Worm (Caenorhabditis elegans) whole organism, mixed stage, embryonic: Measurements from ENCODE around the gene F28H6.8.

ENCODE experiments used
- M03D4.4 ChIP-seq: sonication (generic microtip); optimal IDR thresholded peaks from 2 replicates; lab custom pipeline; 2017; ENCODE audit warnings: mild to moderate bottlenecking, missing genetic modification characterization, missing compliant biosample characterization
- bed-3 ChIP-seq: fragments of 200-800 bp; sonication (Bioruptor generic); optimal IDR thresholded peaks from 3 replicates; lab custom pipeline; 2018; ENCODE audit warnings: mild to moderate bottlenecking, missing genetic modification characterization, moderate library complexity, missing compliant biosample characterization
- blmp-1 ChIP-seq: fragments of 150-350 bp; optimal IDR thresholded peaks from 2 replicates; lab custom pipeline; 2014; ENCODE audit warnings: missing biosample characterization, missing genetic modification characterization
- ceh-39 ChIP-seq: fragments of 150-350 bp; optimal IDR thresholded peaks from 2 replicates; lab custom pipeline; 2014; ENCODE audit warnings: missing biosample characterization, missing genetic modification characterization
- ceh-43 ChIP-seq: fragments of 200-800 bp; sonication (Bioruptor generic); optimal IDR thresholded peaks from 2 replicates; lab custom pipeline; 2018; ENCODE audit warnings: mild to moderate bottlenecking, missing genetic modification characterization, moderate library complexity, missing compliant biosample characterization
- ceh-83 ChIP-seq: fragments of 200-800 bp; sonication (Bioruptor generic); optimal IDR thresholded peaks from 2 replicates; lab custom pipeline; 2018; ENCODE audit warnings: mild to moderate bottlenecking, missing genetic modification characterization, missing compliant biosample characterization
- ces-1 ChIP-seq: fragments of 150-350 bp; optimal IDR thresholded peaks from 2 replicates; lab custom pipeline; 2014; ENCODE audit warnings: missing biosample characterization, missing genetic modification reagents, missing genetic modification characterization
- cnd-1 ChIP-seq: fragments of 200-800 bp; sonication (Bioruptor generic); optimal IDR thresholded peaks from 2 replicates; lab custom pipeline; 2018; ENCODE audit warnings: mild to moderate bottlenecking, missing genetic modification characterization, missing compliant biosample characterization
- drap-1 ChIP-seq: fragments of 200-800 bp; sonication (Bioruptor generic); optimal IDR thresholded peaks from 3 replicates; lab custom pipeline; 2018; ENCODE audit warnings: mild to moderate bottlenecking, missing genetic modification characterization, missing compliant biosample characterization
- elt-1 ChIP-seq: sonication (generic microtip); optimal IDR thresholded peaks from 2 replicates; lab custom pipeline; 2017; ENCODE audit warnings: missing genetic modification characterization, mild to moderate bottlenecking, missing compliant biosample characterization, antibody characterized with exemption, moderate library complexity, borderline replicate concordance; ENCODE audit not compliant: insufficient read depth
- elt-3 ChIP-seq: fragments of 150-350 bp; optimal IDR thresholded peaks from 2 replicates; lab custom pipeline; 2014; ENCODE audit warnings: missing biosample characterization, missing genetic modification characterization
- flh-1 ChIP-seq: fragments of 200-800 bp; sonication (Bioruptor generic); optimal IDR thresholded peaks from 2 replicates; lab custom pipeline; 2018; ENCODE audit warnings: mild to moderate bottlenecking, missing genetic modification characterization, moderate library complexity, missing compliant biosample characterization
- ham-2 ChIP-seq: fragments of 200-800 bp; sonication (Bioruptor generic); optimal IDR thresholded peaks from 2 replicates; lab custom pipeline; 2018; ENCODE audit warnings: mild to moderate bottlenecking, missing genetic modification characterization, missing compliant biosample characterization
- hlh-1 ChIP-seq: fragments of 150-350 bp; optimal IDR thresholded peaks from 2 replicates; lab custom pipeline; 2014; ENCODE audit warnings: missing biosample characterization, missing genetic modification reagents, missing genetic modification characterization
- lin-13 ChIP-seq: fragments of 150-350 bp; optimal IDR thresholded peaks from 2 replicates; lab custom pipeline; 2014; ENCODE audit warnings: missing biosample characterization, missing genetic modification characterization
- lin-32 ChIP-seq: fragments of 200-800 bp; sonication (Bioruptor generic); optimal IDR thresholded peaks from 2 replicates; lab custom pipeline; 2018; ENCODE audit warnings: mild to moderate bottlenecking, missing genetic modification characterization, missing compliant biosample characterization
- lsy-2 ChIP-seq: fragments of 150-350 bp; optimal IDR thresholded peaks from 2 replicates; lab custom pipeline; 2014; ENCODE audit warnings: missing biosample characterization, missing genetic modification characterization
- mab-5 ChIP-seq: fragments of 150-350 bp; optimal IDR thresholded peaks from 2 replicates; lab custom pipeline; 2014; ENCODE audit warnings: missing biosample characterization, missing genetic modification characterization
- mep-1 ChIP-seq: fragments of 150-350 bp; optimal IDR thresholded peaks from 2 replicates; lab custom pipeline; 2017; ENCODE audit warnings: missing biosample characterization, missing genetic modification reagents, missing genetic modification characterization, inconsistent platforms
- mls-2 ChIP-seq: sonication (generic microtip); optimal IDR thresholded peaks from 2 replicates; lab custom pipeline; 2016; ENCODE audit warnings: mild to moderate bottlenecking, missing genetic modification characterization, moderate library complexity, missing compliant biosample characterization
- nhr-12 ChIP-seq: fragments of 150-350 bp; optimal IDR thresholded peaks from 2 replicates; lab custom pipeline; 2014; ENCODE audit warnings: missing biosample characterization, missing genetic modification characterization
- nhr-2 ChIP-seq: fragments of 150-350 bp; optimal IDR thresholded peaks from 2 replicates; lab custom pipeline; 2014; ENCODE audit warnings: missing biosample characterization, missing genetic modification characterization
- nhr-237 ChIP-seq: fragments of 150-350 bp; optimal IDR thresholded peaks from 2 replicates; lab custom pipeline; 2014; ENCODE audit warnings: missing biosample characterization, missing genetic modification characterization
- nhr-28 ChIP-seq: fragments of 150-350 bp; optimal IDR thresholded peaks from 2 replicates; lab custom pipeline; 2014; ENCODE audit warnings: missing biosample characterization, missing genetic modification characterization
- nhr-76 ChIP-seq: sonication (generic microtip); optimal IDR thresholded peaks from 2 replicates; lab custom pipeline; 2017; ENCODE audit warnings: missing biosample characterization, missing genetic modification characterization
- pha-4 ChIP-seq: fragments of 150-350 bp; optimal IDR thresholded peaks from 2 replicates; lab custom pipeline; 2018; ENCODE audit warnings: missing biosample characterization, missing genetic modification reagents, missing genetic modification characterization
- sem-2 ChIP-seq: fragments of 200-800 bp; sonication (Bioruptor generic); optimal IDR thresholded peaks from 2 replicates; lab custom pipeline; 2018; ENCODE audit warnings: mild to moderate bottlenecking, missing genetic modification characterization, missing compliant biosample characterization
- snpc-4 ChIP-seq: fragments of 150-350 bp; optimal IDR thresholded peaks from 2 replicates; lab custom pipeline; 2014; ENCODE audit warnings: missing biosample characterization, missing genetic modification characterization
- sptf-1 ChIP-seq: sonication (generic microtip); optimal IDR thresholded peaks from 2 replicates; lab custom pipeline; 2017; ENCODE audit warnings: mild to moderate bottlenecking, missing genetic modification characterization, moderate library complexity, missing compliant biosample characterization
- tbx-8 ChIP-seq: fragments of 200-800 bp; sonication (Bioruptor generic); optimal IDR thresholded peaks from 2 replicates; lab custom pipeline; 2018; ENCODE audit warnings: mild to moderate bottlenecking, missing genetic modification characterization, moderate library complexity, missing compliant biosample characterization
- unc-120 ChIP-seq: sonication (generic microtip); optimal IDR thresholded peaks from 2 replicates; lab custom pipeline; 2017; ENCODE audit warnings: missing genetic modification characterization, missing compliant biosample characterization; ENCODE audit not compliant: poor library complexity, severe bottlenecking
- unc-39 ChIP-seq: fragments of 150-350 bp; optimal IDR thresholded peaks from 2 replicates; lab custom pipeline; 2014; ENCODE audit warnings: missing biosample characterization, missing genetic modification characterization
- unc-62 ChIP-seq: fragments of 150-350 bp; optimal IDR thresholded peaks from 2 replicates; lab custom pipeline; 2014; ENCODE audit warnings: missing biosample characterization, missing genetic modification reagents, missing genetic modification characterization
- zip-8 ChIP-seq: fragments of 150-350 bp; optimal IDR thresholded peaks from 2 replicates; lab custom pipeline; 2014; ENCODE audit warnings: missing biosample characterization, missing genetic modification characterization
- ztf-11 ChIP-seq: fragments of 150-350 bp; optimal IDR thresholded peaks from 2 replicates; lab custom pipeline; 2014; ENCODE audit warnings: missing biosample characterization, missing genetic modification characterization

F28H6.8 gene

DNA sequence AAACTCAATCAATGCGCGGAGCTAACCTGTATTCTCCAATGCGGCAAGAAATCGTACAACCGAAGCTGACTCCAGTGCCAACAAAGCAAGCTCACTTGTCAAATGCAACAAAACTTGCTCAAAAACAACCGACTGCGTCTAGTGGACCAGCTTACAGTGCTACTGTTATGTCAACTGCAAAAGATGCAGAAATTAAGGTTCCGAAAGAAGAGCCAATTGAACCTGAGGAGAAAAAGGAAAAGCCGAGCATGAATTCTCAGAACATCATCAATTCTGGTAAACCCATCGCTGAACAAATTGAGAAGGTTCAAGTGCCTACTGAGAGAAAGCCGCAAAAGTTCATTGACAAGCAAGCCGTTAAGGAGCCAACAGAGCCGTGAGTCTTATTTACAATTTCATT, 2.7 kb downstream of the F28H6.8 start:
- TF ChIP-seq flh-1 (GFP tag; lab: Kevin White, UChicago) (no peak), zip-8 (tag; lab: Kevin White, UChicago) (no peak), sem-2 (GFP tag; lab: Kevin White, UChicago) (no peak), sptf-1 (no peak)

ce11 chrX:14127291-14127922, 6.7 kb downstream of the F28H6.8 start, which contains the start of gene F28H6.4:
Gene F28H6.4 (plus strand): TSS chrX:14127872.
- no peak for TF ChIP-seq nhr-28 (tag; lab: Kevin White, UChicago)
- TF ChIP-seq sptf-1: peak; percentile 3
- TF ChIP-seq, all 35 proteins: peak for 1

DNA sequence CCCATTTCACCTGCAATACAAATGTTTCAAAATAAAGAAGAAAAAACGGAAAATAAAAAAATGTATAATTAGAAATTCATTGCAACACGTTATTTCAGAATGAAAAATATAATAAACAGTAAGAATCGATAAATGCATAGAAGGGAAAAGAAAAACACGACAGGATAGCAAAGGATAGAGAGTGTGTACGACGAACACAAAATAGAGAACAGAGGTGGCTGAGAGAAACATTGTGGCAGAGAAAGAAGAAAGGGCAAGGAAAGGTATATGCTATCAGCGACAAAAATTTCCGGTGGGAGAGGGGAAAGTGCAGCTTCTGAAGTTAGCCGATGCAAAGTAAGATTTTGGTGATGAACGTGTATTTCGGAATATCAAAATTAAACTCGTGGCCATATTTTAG, 8.3 kb downstream of the F28H6.8 start, which contains the start of gene F28H6.6:
TSS of gene F28H6.6 (minus strand) at position 10 of the 400 bp plus-strand sequence.
- TF ChIP-seq ham-2 (GFP tag; lab: Kevin White, UChicago) (no peak), nhr-237 (tag; lab: Kevin White, UChicago) (no peak), cnd-1 (tag; lab: Kevin White, UChicago) (no peak), zip-8 (tag; lab: Kevin White, UChicago) (no peak), sem-2 (GFP tag; lab: Kevin White, UChicago) (no peak), mls-2 (no peak), lin-13 (tag; lab: Kevin White, UChicago) (no peak), unc-39 (tag; lab: Kevin White, UChicago) (no peak), lin-32 (no peak), flh-1 (GFP tag; lab: Kevin White, UChicago) (no peak), snpc-4 (tag; lab: Kevin White, UChicago) (no peak), nhr-76 (no peak)
- TF ChIP-seq, all 35 proteins: peak for 0

DNA sequence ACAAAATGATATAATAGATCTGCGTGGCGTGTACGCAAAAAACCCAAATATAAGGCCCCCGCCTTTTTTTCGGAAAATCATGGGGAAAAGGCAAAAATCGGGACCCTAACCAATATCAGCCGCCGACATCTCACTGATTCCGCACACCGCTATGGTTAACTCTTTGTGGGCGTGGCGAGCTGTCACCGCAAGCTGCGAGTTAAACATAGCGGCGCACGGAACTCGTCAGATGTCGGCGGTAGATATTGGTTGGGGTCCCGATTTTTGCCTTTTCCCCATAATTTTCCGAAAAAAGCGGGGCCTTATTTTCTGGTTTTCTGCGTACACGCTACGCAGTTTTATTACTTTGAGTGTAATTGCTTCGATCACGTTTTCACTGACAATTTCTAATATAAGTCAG, 15.4 kb downstream of the F28H6.8 start:
- TF ChIP-seq ceh-83 (GFP tag; lab: Kevin White, UChicago) (no peak), ham-2 (GFP tag; lab: Kevin White, UChicago) (no peak), pha-4 (tag; lab: Kevin White, UChicago) (no peak)

DNA sequence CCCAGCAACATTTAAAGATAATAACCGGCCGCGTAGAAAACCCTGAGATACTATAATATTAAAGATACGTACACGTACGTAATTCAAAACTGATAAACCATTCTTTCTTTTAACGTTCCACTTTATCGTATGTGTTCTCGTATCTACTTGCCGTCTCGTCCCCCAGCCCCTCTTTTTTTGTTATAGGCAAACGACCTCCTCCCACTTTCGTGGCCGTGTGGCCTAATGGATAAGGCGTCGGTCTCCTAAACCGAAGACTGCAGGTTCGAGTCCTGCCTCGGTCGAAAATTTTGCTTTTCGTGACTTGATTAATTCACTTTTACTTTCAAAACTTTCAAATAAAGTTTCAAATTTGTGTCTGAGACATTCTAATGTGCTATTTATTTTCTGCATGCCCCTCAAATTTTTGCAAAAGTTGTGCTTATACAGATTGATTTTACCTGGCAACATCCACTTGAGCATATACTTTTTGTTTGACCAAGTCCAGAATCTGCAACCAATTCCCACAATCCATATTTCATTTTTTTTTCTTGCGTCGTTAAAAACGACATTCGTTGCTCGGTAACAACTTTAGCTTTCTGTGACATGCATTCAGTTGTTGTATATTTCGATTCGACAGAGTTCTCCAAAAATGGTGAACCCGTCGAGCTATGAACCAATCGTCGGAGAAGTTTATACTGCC, 18.5 kb downstream of the F28H6.8 start, which contains the start of gene F28H6.7:
TSS of gene F28H6.7 (plus strand) at position 632 of the 682 bp plus-strand sequence.
- TF ChIP-seq elt-1 (tag; lab: Kevin White, UChicago) (no peak), flh-1 (GFP tag; lab: Kevin White, UChicago) (peak; percentile 82), unc-39 (tag; lab: Kevin White, UChicago) (no peak), drap-1 (GFP tag; lab: Kevin White, UChicago) (peak; percentile 93), tbx-8 (GFP tag; lab: Kevin White, UChicago) (peak; percentile 89), hlh-1 (tag; lab: Kevin White, UChicago) (peak; percentile 51), snpc-4 (tag; lab: Kevin White, UChicago) (no peak), ces-1 (no peak), lin-13 (tag; lab: Kevin White, UChicago) (peak; percentile 39), lsy-2 (tag; lab: Kevin White, UChicago) (no peak), nhr-28 (tag; lab: Kevin White, UChicago) (no peak), lin-32 (peak; percentile 90), mls-2 (peak; percentile 97), ceh-43 (GFP tag; lab: Kevin White, UChicago) (peak; percentile 91), blmp-1 (tag; lab: Kevin White, UChicago) (peak; percentile 76), mep-1 (tag; lab: Kevin White, UChicago) (no peak), cnd-1 (tag; lab: Kevin White, UChicago) (peak; percentile 95), nhr-237 (tag; lab: Kevin White, UChicago) (no peak), sptf-1 (peak; percentile 96), ceh-39 (tag; lab: Kevin White, UChicago) (no peak), nhr-12 (no peak), zip-8 (tag; lab: Kevin White, UChicago) (no peak), nhr-76 (no peak), ceh-83 (GFP tag; lab: Kevin White, UChicago) (peak; percentile 97), unc-120 (tag; lab: Kevin White, UChicago) (peak; percentile 90), unc-62 (GFP tag; lab: Kevin White, UChicago) (peak; percentile 40), sem-2 (GFP tag; lab: Kevin White, UChicago) (peak; percentile 89), elt-3 (tag; lab: Kevin White, UChicago) (no peak), nhr-2 (tag; lab: Kevin White, UChicago) (no peak), pha-4 (tag; lab: Kevin White, UChicago) (no peak), bed-3 (GFP tag; lab: Kevin White, UChicago) (peak; percentile 84), ztf-11 (tag; lab: Kevin White, UChicago) (peak; percentile 32), ham-2 (GFP tag; lab: Kevin White, UChicago) (peak; percentile 82), M03D4.4 (peak; percentile 95), mab-5 (no peak)
